Fruit fly (Drosophila melanogaster) whole organism, pupa: ENCODE data around the gene Ccp84Ag.

ENCODE experiments used
- CG10348 ChIP-seq: fragments of 200-800 bp; sonication (Bioruptor generic); IDR thresholded peaks from 2 replicates; pipeline ENCODE4 v1.3.6; 2022; ENCODE audit warnings: missing biosample characterization, missing genetic modification characterization
- CG12605 ChIP-seq: fragments of 200-800 bp; sonication (Bioruptor generic); IDR thresholded peaks from 2 replicates; pipeline ENCODE4 v1.3.6; 2022; ENCODE audit warnings: missing biosample characterization, missing genetic modification characterization
- CG14655 ChIP-seq: fragments of 200-800 bp; sonication (Bioruptor generic); optimal IDR thresholded peaks from 3 replicates; lab custom pipeline; 2017; ENCODE audit warnings: mild to moderate bottlenecking, missing biosample characterization, missing genetic modification reagents, missing genetic modification characterization
- CG15710 ChIP-seq: fragments of 200-800 bp; sonication (Bioruptor generic); optimal IDR thresholded peaks from 2 replicates; lab custom pipeline; 2018; ENCODE audit warnings: missing biosample characterization, mild to moderate bottlenecking, missing genetic modification characterization, moderate library complexity
- CG17806 ChIP-seq: fragments of 200-800 bp; sonication (Bioruptor generic); optimal IDR thresholded peaks from 2 replicates; lab custom pipeline; 2018; ENCODE audit warnings: missing biosample characterization, mild to moderate bottlenecking, missing genetic modification characterization, moderate library complexity
- CG32121 ChIP-seq: fragments of 200-800 bp; sonication (Bioruptor generic); IDR thresholded peaks from 2 replicates; pipeline ENCODE4 v1.3.6; 2022; ENCODE audit warnings: missing biosample characterization, missing genetic modification characterization
- CG34367 ChIP-seq: fragments of 200-800 bp; sonication (Bioruptor generic); optimal IDR thresholded peaks from 2 replicates; lab custom pipeline; 2018; ENCODE audit warnings: missing biosample characterization, mild to moderate bottlenecking, missing genetic modification characterization
- CG4496 ChIP-seq: fragments of 200-800 bp; sonication (Bioruptor generic); IDR thresholded peaks from 3 replicates; pipeline ENCODE4 v1.3.6; 2022; ENCODE audit warnings: missing biosample characterization, missing genetic modification characterization
- CG8159 ChIP-seq: fragments of 200-800 bp; sonication (Bioruptor generic); optimal IDR thresholded peaks from 3 replicates; lab custom pipeline; 2018; ENCODE audit warnings: missing biosample characterization, mild to moderate bottlenecking, missing genetic modification characterization, moderate library complexity
- CG8301 ChIP-seq: fragments of 200-800 bp; sonication (Bioruptor generic); optimal IDR thresholded peaks from 2 replicates; lab custom pipeline; 2018; ENCODE audit warnings: missing biosample characterization, mild to moderate bottlenecking, missing genetic modification characterization
- CG9948 ChIP-seq: fragments of 200-800 bp; sonication (Bioruptor generic); optimal IDR thresholded peaks from 2 replicates; lab custom pipeline; 2018; ENCODE audit warnings: missing biosample characterization, mild to moderate bottlenecking, missing genetic modification characterization, moderate library complexity
- D1 ChIP-seq: fragments of 200-800 bp; sonication (Bioruptor generic); optimal IDR thresholded peaks from 2 replicates; lab custom pipeline; 2018; ENCODE audit warnings: missing biosample characterization, mild to moderate bottlenecking, missing genetic modification characterization, moderate library complexity
- EcR ChIP-seq: fragments of 200-800 bp; sonication (Bioruptor generic); optimal IDR thresholded peaks from 3 replicates; lab custom pipeline; 2019; ENCODE audit warnings: missing biosample characterization, missing genetic modification characterization, mild to moderate bottlenecking, moderate library complexity, missing genetic modification reagents
- Ets98B ChIP-seq: fragments of 200-800 bp; sonication (Bioruptor generic); IDR thresholded peaks from 2 replicates; pipeline ENCODE4 v1.3.6; 2022; ENCODE audit warnings: missing biosample characterization, missing genetic modification characterization
- Pif1A ChIP-seq: fragments of 200-800 bp; sonication (Bioruptor generic); optimal IDR thresholded peaks from 3 replicates; lab custom pipeline; 2016; ENCODE audit warnings: missing biosample characterization, missing genetic modification characterization
- Pif1B ChIP-seq: fragments of 200-800 bp; sonication (Bioruptor generic); optimal IDR thresholded peaks from 3 replicates; lab custom pipeline; 2016; ENCODE audit warnings: missing biosample characterization, missing genetic modification characterization
- Snoo ChIP-seq: fragments of 200-800 bp; sonication (Bioruptor generic); optimal IDR thresholded peaks from 3 replicates; lab custom pipeline; 2017; ENCODE audit warnings: missing biosample characterization, mild to moderate bottlenecking, missing genetic modification characterization, inconsistent platforms
- fd96Ca ChIP-seq: fragments of 200-800 bp; sonication (Bioruptor generic); IDR thresholded peaks from 3 replicates; pipeline ENCODE4 v1.3.6; 2022; ENCODE audit warnings: missing biosample characterization, missing genetic modification characterization
- gl ChIP-seq: fragments of 200-800 bp; sonication (Bioruptor generic); optimal IDR thresholded peaks from 2 replicates; lab custom pipeline; 2018; ENCODE audit warnings: missing biosample characterization, mild to moderate bottlenecking, missing genetic modification characterization
- rn ChIP-seq: fragments of 200-800 bp; sonication (Bioruptor generic); IDR thresholded peaks from 2 replicates; pipeline ENCODE4 v1.3.6; 2022; ENCODE audit warnings: missing biosample characterization, missing genetic modification characterization

The Ccp84Ag gene

dm6 chr3R:6672303-6673007 lies 14.1 kb upstream of the Ccp84Ag start:
- TF ChIP-seq gl (tag; lab: Kevin White, UChicago) (no peak), Ets98B (GFP tag; lab: Robert Waterston, UW) (no peak), D1 (no peak), Snoo (tag; lab: Kevin White, UChicago) (no peak), Pif1B (GFP tag; lab: Kevin White, UChicago) (no peak), CG10348 (no peak), CG8301 (tag; lab: Kevin White, UChicago) (no peak), rn (GFP tag; lab: Robert Waterston, UW) (no peak), CG12605 (GFP tag; lab: Robert Waterston, UW) (no peak), CG14655 (GFP tag; lab: Kevin White, UChicago) (no peak)

DNA sequence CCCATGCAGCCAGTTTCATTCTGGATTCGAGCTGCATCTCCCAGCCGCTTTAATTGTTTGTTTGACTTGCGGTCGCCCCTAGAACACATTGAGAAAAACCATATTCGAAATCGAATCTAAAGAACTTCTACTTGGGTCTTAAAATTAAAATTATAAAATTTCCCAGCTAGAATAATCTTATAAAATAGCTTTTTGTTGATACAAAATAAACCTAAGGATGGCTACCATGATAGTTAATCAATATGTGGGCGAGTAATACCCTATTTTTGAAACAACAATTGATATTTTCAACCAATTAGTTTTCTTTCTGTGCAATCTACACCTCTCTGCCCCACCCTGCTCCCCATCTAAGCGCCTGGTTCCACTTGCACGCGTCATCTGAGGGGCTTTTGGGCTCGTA lies 12.0 kb upstream of the Ccp84Ag start:
- TF ChIP-seq CG8159 (tag; lab: Kevin White, UChicago) (peak; percentile 59), CG32121 (GFP tag; lab: Robert Waterston, UW) (no peak), rn (GFP tag; lab: Robert Waterston, UW) (no peak), Pif1A (GFP tag; lab: Kevin White, UChicago) (peak; percentile 8), CG10348 (no peak)

- TF ChIP-seq CG8301 (tag; lab: Kevin White, UChicago) (no peak), gl (tag; lab: Kevin White, UChicago) (no peak), CG12605 (GFP tag; lab: Robert Waterston, UW) (no peak), D1 (no peak), fd96Ca (GFP tag; lab: Robert Waterston, UW) (no peak), CG9948 (tag; lab: Kevin White, UChicago) (no peak), CG32121 (GFP tag; lab: Robert Waterston, UW) (no peak), Pif1B (GFP tag; lab: Kevin White, UChicago) (no peak), CG10348 (no peak), Ets98B (GFP tag; lab: Robert Waterston, UW) (no peak), Pif1A (GFP tag; lab: Kevin White, UChicago) (no peak), CG14655 (GFP tag; lab: Kevin White, UChicago) (no peak), CG15710 (tag; lab: Kevin White, UChicago) (no peak), Snoo (tag; lab: Kevin White, UChicago) (no peak), rn (GFP tag; lab: Robert Waterston, UW) (no peak), CG34367 (tag; lab: Kevin White, UChicago) (no peak), CG4496 (GFP tag; lab: Robert Waterston, UW) (no peak), CG8159 (tag; lab: Kevin White, UChicago) (no peak), EcR (no peak)
Measured at dm6 chr3R:6678480-6678879, 8.0 kb upstream of the Ccp84Ag start, which contains the start of gene lab. TSS of gene lab (minus strand) at chr3R:6678590.

DNA sequence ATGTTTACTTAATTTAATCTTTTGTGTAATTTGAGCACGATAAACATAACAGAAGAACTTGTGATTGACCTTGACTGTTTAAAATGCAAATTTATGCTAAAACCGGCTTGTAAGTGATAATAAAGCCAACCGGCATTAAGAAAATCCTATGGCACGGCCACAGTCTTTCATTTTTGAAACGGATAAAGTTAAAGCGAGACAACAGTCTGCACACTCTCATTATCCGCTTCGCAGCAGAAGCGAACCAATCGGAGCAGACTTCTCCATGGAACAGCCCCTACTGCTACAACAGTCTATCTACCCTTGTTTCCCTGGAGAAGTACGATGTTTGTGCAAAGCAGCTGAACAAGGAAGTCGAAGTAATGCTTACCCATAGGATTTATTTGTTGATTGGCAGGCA lies 3.4 kb upstream of the Ccp84Ag start:
- TF ChIP-seq CG9948 (tag; lab: Kevin White, UChicago) = no peak
- TF ChIP-seq EcR = no peak
- no peak for TF ChIP-seq CG10348
- no peak for TF ChIP-seq CG12605 (GFP tag; lab: Robert Waterston, UW)
- no peak for TF ChIP-seq CG15710 (tag; lab: Kevin White, UChicago)
- TF ChIP-seq Ets98B (GFP tag; lab: Robert Waterston, UW) = no peak
- no peak for TF ChIP-seq Pif1B (GFP tag; lab: Kevin White, UChicago)

DNA sequence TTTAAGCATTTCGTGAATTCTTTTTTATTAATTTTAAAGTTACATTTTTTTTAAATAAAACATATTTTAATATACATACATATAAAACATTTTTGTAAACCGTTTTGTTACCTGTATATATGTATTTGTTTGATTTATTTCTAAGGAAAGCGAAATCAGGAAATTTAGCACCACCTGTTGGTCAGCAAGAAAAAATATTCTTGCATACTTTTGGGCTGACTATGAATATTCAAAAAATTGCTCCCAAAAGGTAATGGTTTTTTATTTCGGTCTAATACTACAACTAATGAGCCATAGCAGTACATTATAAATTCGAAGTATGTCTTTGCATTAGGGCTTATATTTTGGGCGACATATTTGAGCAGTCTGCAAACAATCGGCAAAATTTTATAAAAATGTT lies 2.9 kb upstream of the Ccp84Ag start:
- TF ChIP-seq D1 (peak; percentile 74), gl (tag; lab: Kevin White, UChicago) (no peak)

DNA sequence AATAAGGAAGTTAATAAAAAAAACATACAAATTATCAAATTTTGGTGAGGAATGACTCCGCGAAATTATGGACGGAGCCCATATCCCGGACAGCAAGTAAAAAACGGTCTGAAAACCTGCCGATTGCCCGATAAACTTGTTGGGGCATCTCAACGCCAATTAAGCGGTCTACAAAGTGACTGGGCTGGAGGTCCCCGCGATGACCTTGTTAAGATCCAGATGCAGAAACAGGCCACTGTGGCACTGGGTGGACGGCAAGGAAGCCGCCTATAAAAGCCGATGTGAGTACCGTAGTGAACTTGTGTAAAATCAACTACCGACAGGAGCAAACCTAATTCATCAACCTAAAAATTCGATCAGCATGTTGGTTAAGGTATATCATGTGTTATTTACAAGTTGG lies 2.4 kb upstream of the Ccp84Ag start, which contains the start of gene Edg84A:
Gene Edg84A (plus strand): TSS at position 301 of the 400 bp plus-strand sequence.
- no peak for TF ChIP-seq CG32121 (GFP tag; lab: Robert Waterston, UW)
- TF ChIP-seq CG8301 (tag; lab: Kevin White, UChicago) = no peak
- TF ChIP-seq CG17806 = no peak
- no peak for TF ChIP-seq Pif1B (GFP tag; lab: Kevin White, UChicago)
- TF ChIP-seq CG10348 = no peak
- TF ChIP-seq gl (tag; lab: Kevin White, UChicago) = no peak
- TF ChIP-seq CG12605 (GFP tag; lab: Robert Waterston, UW) = no peak
- TF ChIP-seq Pif1A (GFP tag; lab: Kevin White, UChicago) = no peak
- TF ChIP-seq CG4496 (GFP tag; lab: Robert Waterston, UW) = no peak
- no peak for TF ChIP-seq CG8159 (tag; lab: Kevin White, UChicago)
- no peak for TF ChIP-seq EcR
- TF ChIP-seq D1 = no peak
- no peak for TF ChIP-seq CG14655 (GFP tag; lab: Kevin White, UChicago)
- no peak for TF ChIP-seq CG34367 (tag; lab: Kevin White, UChicago)
- no peak for TF ChIP-seq CG15710 (tag; lab: Kevin White, UChicago)
- no peak for TF ChIP-seq Ets98B (GFP tag; lab: Robert Waterston, UW)
- no peak for TF ChIP-seq CG9948 (tag; lab: Kevin White, UChicago)
- TF ChIP-seq rn (GFP tag; lab: Robert Waterston, UW) = no peak

- no peak for TF ChIP-seq CG12605 (GFP tag; lab: Robert Waterston, UW)
- TF ChIP-seq, all 21 proteins: peak for 0
Measured at dm6 chr3R:6687219-6687618, 691 bp downstream of the Ccp84Ag start.
